Worm (Caenorhabditis elegans) whole organism, midembryonic: ENCODE data around the gene unc-8.

Experiments used
- cog-1 ChIP-seq: sonication (generic microtip); optimal IDR thresholded peaks from 2 replicates; lab custom pipeline; 2016; ENCODE audit warnings: missing genetic modification characterization, missing compliant biosample characterization
- flt-1 ChIP-seq: fragments of 200-800 bp; sonication (Bioruptor generic); IDR thresholded peaks from 2 replicates; pipeline ENCODE4 v1.3.6; 2022; ENCODE audit warnings: missing genetic modification characterization, missing compliant biosample characterization
- med-1 ChIP-seq: sonication (generic microtip); optimal IDR thresholded peaks from 2 replicates; lab custom pipeline; 2017; ENCODE audit warnings: missing genetic modification characterization, mild to moderate bottlenecking, missing compliant biosample characterization, antibody characterized with exemption, missing genetic modification reagents; ENCODE audit not compliant: insufficient read depth
- tab-1 ChIP-seq: fragments of 200-800 bp; sonication (Bioruptor generic); IDR thresholded peaks from 2 replicates; pipeline ENCODE4 v1.3.6; 2022; ENCODE audit warnings: missing genetic modification characterization, missing compliant biosample characterization
- ztf-23 ChIP-seq: fragments of 200-800 bp; sonication (Bioruptor generic); IDR thresholded peaks from 2 replicates; pipeline ENCODE4 v1.3.6; 2022; ENCODE audit warnings: missing genetic modification reagents, missing genetic modification characterization, missing compliant biosample characterization

- TF ChIP-seq med-1 (GFP tag; lab: Kevin White, UChicago), result no peak
- no peak for TF ChIP-seq flt-1 (GFP tag; lab: Robert Waterston, UW)
- no peak for TF ChIP-seq tab-1 (GFP tag; lab: Robert Waterston, UW)
- no peak for TF ChIP-seq ztf-23 (GFP tag; lab: Robert Waterston, UW)
- no peak for TF ChIP-seq cog-1 (tag; lab: Kevin White, UChicago)
These were observed 6.5 kb upstream of the unc-8 start for ce11 chrIV:7190409-7190808.
